Worm (Caenorhabditis elegans): Measurements from ENCODE around the gene F44E2.6.

ce11 chrIII:8869663-8870062 is 24.6 kb upstream of the F44E2.6 start:
- TF ChIP-seq W03F9.2 (tag; optimal IDR thresholded peaks at IDR 0.05) = no peak
- no peak for TF ChIP-seq him-1 (tag; optimal IDR thresholded peaks at IDR 0.05)

All from whole organism, L4/young adult.